Worm (Caenorhabditis elegans): Measurements from ENCODE around the gene ins-31.

- TF ChIP-seq him-1 (tag; optimal IDR thresholded peaks at IDR 0.05) (no peak), W03F9.2 (tag; optimal IDR thresholded peaks at IDR 0.05) (no peak), dao-5 (tag; optimal IDR thresholded peaks at IDR 0.05) (no peak)
Measured at ce11 chrII:3096060-3096459, 30.8 kb upstream of the ins-31 start, which contains the start of gene srg-23.
